Worm (Caenorhabditis elegans): ENCODE data around the gene idpa-3.
A peak's percentile ranks its signal among the peaks of the same experiment; 100 is the strongest.

ce11 chrX:10302430-10302829, 33.8 kb upstream of the idpa-3 start, which contains the start of gene fip-5:
- TF ChIP-seq fos-1 (tag; optimal IDR thresholded peaks at IDR 0.05) (no peak), nhr-11 (tag; optimal IDR thresholded peaks at IDR 0.05) (no peak), snpc-4 (tag; optimal IDR thresholded peaks at IDR 0.05) (no peak), pha-4 (tag; optimal IDR thresholded peaks at IDR 0.05) (no peak), elt-1 (tag; optimal IDR thresholded peaks at IDR 0.05) (peak; percentile 51), nhr-23 (tag; optimal IDR thresholded peaks at IDR 0.05) (no peak), R02D3.7 (tag; optimal IDR thresholded peaks at IDR 0.05) (no peak), elt-2 (tag; optimal IDR thresholded peaks at IDR 0.05) (no peak), nhr-237 (tag; optimal IDR thresholded peaks at IDR 0.05) (no peak), zag-1 (tag; optimal IDR thresholded peaks at IDR 0.05) (no peak), ceh-82 (tag; optimal IDR thresholded peaks at IDR 0.05) (no peak), aly-2 (tag; optimal IDR thresholded peaks at IDR 0.05) (no peak), jun-1 (tag; optimal IDR thresholded peaks at IDR 0.05) (no peak)
